Fruit fly (Drosophila melanogaster) whole organism, prepupa: ENCODE data around the gene CG43155.

Experiments
- CG34406 ChIP-seq: fragments of 200-800 bp; sonication (Bioruptor generic); optimal IDR thresholded peaks from 3 replicates; lab custom pipeline; 2016; ENCODE audit warnings: missing biosample characterization, missing genetic modification characterization
- CG3919 ChIP-seq: fragments of 200-800 bp; sonication (Bioruptor generic); optimal IDR thresholded peaks from 3 replicates; lab custom pipeline; 2016; ENCODE audit warnings: missing biosample characterization, missing genetic modification characterization
- CG4318 ChIP-seq: fragments of 200-800 bp; sonication (Bioruptor generic); optimal IDR thresholded peaks from 3 replicates; lab custom pipeline; 2017; ENCODE audit warnings: missing biosample characterization, mild to moderate bottlenecking, missing genetic modification characterization
- CG6808 ChIP-seq: fragments of 200-800 bp; sonication (Bioruptor generic); optimal IDR thresholded peaks from 3 replicates; lab custom pipeline; 2017; ENCODE audit warnings: missing biosample characterization, missing genetic modification characterization, mild to moderate bottlenecking, moderate library complexity, missing genetic modification reagents
- Ets96B ChIP-seq: fragments of 200-800 bp; optimal IDR thresholded peaks from 2 replicates; lab custom pipeline; 2019; ENCODE audit warnings: missing biosample characterization, mild to moderate bottlenecking, missing genetic modification characterization, moderate library complexity
- dac ChIP-seq: fragments of 200-800 bp; sonication (Bioruptor generic); optimal IDR thresholded peaks from 2 replicates; lab custom pipeline; 2017; ENCODE audit warnings: missing biosample characterization, mild to moderate bottlenecking, missing genetic modification characterization
- pdm3 ChIP-seq: fragments of 200-800 bp; sonication (Bioruptor generic); optimal IDR thresholded peaks from 3 replicates; lab custom pipeline; 2016; ENCODE audit warnings: missing biosample characterization, missing genetic modification characterization
- vri ChIP-seq: fragments of 200-800 bp; sonication (Bioruptor generic); optimal IDR thresholded peaks from 3 replicates; lab custom pipeline; 2016; ENCODE audit warnings: missing biosample characterization, mild to moderate bottlenecking, missing genetic modification characterization

- TF ChIP-seq pdm3 (GFP tag; lab: Kevin White, UChicago), result no peak
- no peak for TF ChIP-seq CG34406 (GFP tag; lab: Kevin White, UChicago)
- no peak for TF ChIP-seq CG4318 (GFP tag; lab: Kevin White, UChicago)
- TF ChIP-seq vri (GFP tag; lab: Kevin White, UChicago), result no peak
- TF ChIP-seq CG6808 (GFP tag; lab: Kevin White, UChicago), result no peak
- no peak for TF ChIP-seq dac
- TF ChIP-seq CG3919 (GFP tag; lab: Kevin White, UChicago), result no peak
- no peak for TF ChIP-seq Ets96B (tag; lab: Kevin White, UChicago)
These were observed 37.1 kb upstream of the CG43155 start, which contains the start of gene Gs2 for dm6 chrX:11422532-11422931.
